Worm (Caenorhabditis elegans) whole organism, early embryonic: ENCODE data around the gene F58E6.11.

ENCODE experiments used
- B0310.2 ChIP-seq: sonication (generic microtip); optimal IDR thresholded peaks from 2 replicates; lab custom pipeline; 2016; ENCODE audit warnings: mild to moderate bottlenecking, missing genetic modification characterization, missing compliant biosample characterization
- F13C5.2 ChIP-seq: sonication (generic microtip); optimal IDR thresholded peaks from 2 replicates; lab custom pipeline; 2017; ENCODE audit warnings: mild to moderate bottlenecking, missing genetic modification characterization, inconsistent platforms, missing compliant biosample characterization
- aly-1 ChIP-seq: sonication (generic microtip); optimal IDR thresholded peaks from 2 replicates; lab custom pipeline; 2016; ENCODE audit warnings: missing genetic modification characterization, missing compliant biosample characterization
- ama-1 ChIP-seq: fragments of 150-350 bp; optimal IDR thresholded peaks from 2 replicates; lab custom pipeline; 2014
- ceh-13 ChIP-seq: fragments of 200-800 bp; sonication (Bioruptor generic); optimal IDR thresholded peaks from 2 replicates; lab custom pipeline; 2018; ENCODE audit warnings: mild to moderate bottlenecking, missing genetic modification characterization, missing compliant biosample characterization
- ceh-36 ChIP-seq: sonication (generic microtip); optimal IDR thresholded peaks from 2 replicates; lab custom pipeline; 2016; ENCODE audit warnings: missing genetic modification characterization, inconsistent platforms, missing compliant biosample characterization
- ets-7 ChIP-seq: sonication (generic microtip); optimal IDR thresholded peaks from 2 replicates; lab custom pipeline; 2016; ENCODE audit warnings: missing genotype, missing genetic modification characterization, missing compliant biosample characterization
- flt-1 ChIP-seq: fragments of 200-800 bp; sonication (Bioruptor generic); IDR thresholded peaks from 2 replicates; pipeline ENCODE4 v1.3.6; 2022; ENCODE audit warnings: missing genetic modification characterization, missing compliant biosample characterization
- hmbx-1 ChIP-seq: sonication (generic microtip); optimal IDR thresholded peaks from 2 replicates; lab custom pipeline; 2016; ENCODE audit warnings: mild to moderate bottlenecking, missing genetic modification characterization, missing compliant biosample characterization
- hmg-4 ChIP-seq: fragments of 200-800 bp; sonication (Bioruptor generic); optimal IDR thresholded peaks from 2 replicates; lab custom pipeline; 2018; ENCODE audit warnings: mild to moderate bottlenecking, missing genetic modification characterization, missing compliant biosample characterization
- hnd-1 ChIP-seq: sonication (generic microtip); optimal IDR thresholded peaks from 2 replicates; lab custom pipeline; 2016; ENCODE audit warnings: missing genetic modification characterization, missing compliant biosample characterization
- pes-1 ChIP-seq: fragments of 200-800 bp; sonication (Bioruptor generic); IDR thresholded peaks from 2 replicates; pipeline ENCODE4 v1.3.6; 2022; ENCODE audit warnings: missing genetic modification reagents, missing genetic modification characterization, missing compliant biosample characterization
- scrt-1 ChIP-seq: fragments of 200-800 bp; sonication (Bioruptor generic); IDR thresholded peaks from 2 replicates; pipeline ENCODE4 v1.3.6; 2022; ENCODE audit warnings: missing genetic modification characterization, missing compliant biosample characterization
- sea-1 ChIP-seq: fragments of 200-800 bp; sonication (Bioruptor generic); conservative IDR thresholded peaks from 2 replicates; pipeline ENCODE4 v1.3.6; 2022; ENCODE audit warnings: missing genetic modification characterization, missing compliant biosample characterization
- tbx-11 ChIP-seq: fragments of 200-800 bp; sonication (Bioruptor generic); IDR thresholded peaks from 2 replicates; pipeline ENCODE4 v1.3.6; 2022; ENCODE audit warnings: missing genetic modification characterization, missing compliant biosample characterization
- tbx-37 ChIP-seq: fragments of 200-800 bp; sonication (Bioruptor generic); conservative IDR thresholded peaks from 2 replicates; pipeline ENCODE4 v1.3.6; 2022; ENCODE audit warnings: missing genetic modification reagents, missing genetic modification characterization, missing compliant biosample characterization
- tra-4 ChIP-seq: sonication (generic microtip); optimal IDR thresholded peaks from 2 replicates; lab custom pipeline; 2017; ENCODE audit warnings: missing genetic modification characterization, missing compliant biosample characterization

The F58E6.11 gene

ce11 chrV:9750308-9750707, 7.5 kb downstream of the F58E6.11 start, which contains the start of gene F58E6.4:
F58E6.4 (minus strand) TSS chrV:9750408.
- TF ChIP-seq B0310.2 (tag; lab: Kevin White, UChicago) (no peak), tra-4 (tag; lab: Kevin White, UChicago) (no peak), flt-1 (no peak), F13C5.2 (tag; lab: Kevin White, UChicago) (no peak), aly-1 (tag; lab: Kevin White, UChicago) (no peak), hmg-4 (GFP tag; lab: Kevin White, UChicago) (no peak), scrt-1 (GFP tag; lab: Robert Waterston, UW) (no peak), ets-7 (tag; lab: Kevin White, UChicago) (no peak), ama-1 (lab: Kevin White, UChicago) (no peak), tbx-11 (GFP tag; lab: Robert Waterston, UW) (no peak), tbx-37 (GFP tag; lab: Robert Waterston, UW) (no peak), hmbx-1 (no peak), ceh-36 (no peak), ceh-13 (no peak), sea-1 (GFP tag; lab: Robert Waterston, UW) (no peak)

ce11 chrV:9744934-9745333, 12.8 kb downstream of the F58E6.11 start, which contains the start of gene F58E6.13:
F58E6.13 (plus strand) TSS chrV:9745234.
- TF ChIP-seq ets-7 (tag; lab: Kevin White, UChicago), result no peak

ce11 chrV:9740858-9741257, 16.9 kb downstream of the F58E6.11 start, which contains the start of gene sta-2:
sta-2 (plus strand) TSS chrV:9741206.
- no peak for TF ChIP-seq hmg-4 (GFP tag; lab: Kevin White, UChicago)
- no peak for TF ChIP-seq hnd-1 (tag; lab: Kevin White, UChicago)
- TF ChIP-seq sea-1 (GFP tag; lab: Robert Waterston, UW), result no peak
- no peak for TF ChIP-seq ama-1 (lab: Kevin White, UChicago)
- no peak for TF ChIP-seq flt-1
- TF ChIP-seq tbx-11 (GFP tag; lab: Robert Waterston, UW), result no peak
- TF ChIP-seq ets-7 (tag; lab: Kevin White, UChicago), result no peak
- TF ChIP-seq ceh-36, result no peak
- no peak for TF ChIP-seq aly-1 (tag; lab: Kevin White, UChicago)
- TF ChIP-seq scrt-1 (GFP tag; lab: Robert Waterston, UW), result no peak
- TF ChIP-seq hmbx-1, result no peak
- no peak for TF ChIP-seq tbx-37 (GFP tag; lab: Robert Waterston, UW)
- TF ChIP-seq B0310.2 (tag; lab: Kevin White, UChicago), result no peak

- TF ChIP-seq hmg-4 (GFP tag; lab: Kevin White, UChicago) (no peak), hmbx-1 (no peak), B0310.2 (tag; lab: Kevin White, UChicago) (no peak), hnd-1 (tag; lab: Kevin White, UChicago) (no peak), aly-1 (tag; lab: Kevin White, UChicago) (no peak), ceh-36 (no peak), ceh-13 (no peak), F13C5.2 (tag; lab: Kevin White, UChicago) (no peak), ama-1 (lab: Kevin White, UChicago) (no peak), ets-7 (tag; lab: Kevin White, UChicago) (no peak), flt-1 (no peak), sea-1 (GFP tag; lab: Robert Waterston, UW) (no peak), scrt-1 (GFP tag; lab: Robert Waterston, UW) (no peak), tra-4 (tag; lab: Kevin White, UChicago) (no peak), tbx-37 (GFP tag; lab: Robert Waterston, UW) (no peak), tbx-11 (GFP tag; lab: Robert Waterston, UW) (no peak), pes-1 (GFP tag; lab: Robert Waterston, UW) (no peak)
Measured at ce11 chrV:9739402-9739801, 18.4 kb downstream of the F58E6.11 start, which contains the start of gene marc-1. marc-1 (plus strand) TSS chrV:9739702.

ce11 chrV:9738077-9738705, 19.6 kb downstream of the F58E6.11 start:
- no peak for TF ChIP-seq flt-1
- no peak for TF ChIP-seq ceh-13
- no peak for TF ChIP-seq tbx-11 (GFP tag; lab: Robert Waterston, UW)
- no peak for TF ChIP-seq tbx-37 (GFP tag; lab: Robert Waterston, UW)
- no peak for TF ChIP-seq scrt-1 (GFP tag; lab: Robert Waterston, UW)
- no peak for TF ChIP-seq hnd-1 (tag; lab: Kevin White, UChicago)
- no peak for TF ChIP-seq ama-1 (lab: Kevin White, UChicago)
- TF ChIP-seq tra-4 (tag; lab: Kevin White, UChicago), result no peak
- TF ChIP-seq B0310.2 (tag; lab: Kevin White, UChicago), result no peak
- no peak for TF ChIP-seq ceh-36

ce11 chrV:9737287-9737686, 20.5 kb downstream of the F58E6.11 start, which contains the start of gene aqp-4:
aqp-4 (plus strand) TSS chrV:9737556.
- TF ChIP-seq pes-1 (GFP tag; lab: Robert Waterston, UW), result no peak
- no peak for TF ChIP-seq tra-4 (tag; lab: Kevin White, UChicago)
- no peak for TF ChIP-seq hmg-4 (GFP tag; lab: Kevin White, UChicago)
- TF ChIP-seq ceh-36, result no peak
- TF ChIP-seq scrt-1 (GFP tag; lab: Robert Waterston, UW), result no peak
- no peak for TF ChIP-seq flt-1

ce11 chrV:9733920-9734454, 23.8 kb downstream of the F58E6.11 start, which contains the start of gene cal-7:
cal-7 (plus strand) TSS chrV:9734103.
- no peak for TF ChIP-seq tra-4 (tag; lab: Kevin White, UChicago)
- no peak for TF ChIP-seq ama-1 (lab: Kevin White, UChicago)
- no peak for TF ChIP-seq hnd-1 (tag; lab: Kevin White, UChicago)
- TF ChIP-seq ceh-13, result no peak
- no peak for TF ChIP-seq hmg-4 (GFP tag; lab: Kevin White, UChicago)
- TF ChIP-seq F13C5.2 (tag; lab: Kevin White, UChicago), result no peak
- no peak for TF ChIP-seq tbx-37 (GFP tag; lab: Robert Waterston, UW)
- TF ChIP-seq ceh-36, result no peak
- TF ChIP-seq hmbx-1, result no peak
- TF ChIP-seq sea-1 (GFP tag; lab: Robert Waterston, UW), result no peak
- no peak for TF ChIP-seq ets-7 (tag; lab: Kevin White, UChicago)
- TF ChIP-seq scrt-1 (GFP tag; lab: Robert Waterston, UW), result no peak
- no peak for TF ChIP-seq pes-1 (GFP tag; lab: Robert Waterston, UW)
- no peak for TF ChIP-seq B0310.2 (tag; lab: Kevin White, UChicago)
- no peak for TF ChIP-seq flt-1
- TF ChIP-seq tbx-11 (GFP tag; lab: Robert Waterston, UW), result no peak
- no peak for TF ChIP-seq aly-1 (tag; lab: Kevin White, UChicago)
